Worm (Caenorhabditis elegans) whole organism, early embryonic: Measurements from ENCODE around the gene F35C11.6.

Experiments used
- F13C5.2 ChIP-seq: sonication (generic microtip); optimal IDR thresholded peaks from 2 replicates; lab custom pipeline; 2017; ENCODE audit warnings: mild to moderate bottlenecking, missing genetic modification characterization, inconsistent platforms, missing compliant biosample characterization
- ama-1 ChIP-seq: fragments of 150-350 bp; optimal IDR thresholded peaks from 2 replicates; lab custom pipeline; 2014
- sea-1 ChIP-seq: fragments of 200-800 bp; sonication (Bioruptor generic); conservative IDR thresholded peaks from 2 replicates; pipeline ENCODE4 v1.3.6; 2022; ENCODE audit warnings: missing genetic modification characterization, missing compliant biosample characterization

DNA sequence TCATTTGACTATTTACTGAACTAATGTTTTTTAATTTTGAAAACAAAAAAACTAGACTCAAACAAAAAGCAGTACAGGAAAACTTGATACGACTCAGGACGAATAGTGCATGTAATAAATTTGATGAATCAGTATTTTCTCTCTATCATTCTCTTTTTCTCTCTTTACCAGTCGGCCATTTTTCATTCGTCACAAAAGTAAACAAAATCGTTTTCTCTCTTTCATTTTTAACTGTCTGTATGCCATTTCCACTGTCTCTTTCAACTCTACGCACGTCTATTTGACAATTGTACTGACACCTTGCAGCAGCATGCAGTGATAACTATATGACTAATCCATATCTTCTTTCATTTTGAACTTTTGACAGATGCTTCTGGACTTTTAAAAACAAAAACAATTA, 10.2 kb downstream of the F35C11.6 start, which contains the start of the genes F35C11.2 and F35C11.4:
- TF ChIP-seq F13C5.2 (tag; lab: Kevin White, UChicago) (no peak), sea-1 (GFP tag; lab: Robert Waterston, UW) (no peak), ama-1 (lab: Kevin White, UChicago) (no peak)
